Fruit fly (Drosophila melanogaster): ENCODE measurements around the gene CG42450.

CG42450 gene

dm6 chrX:18863748-18864482 lies 50.8 kb downstream of the CG42450 start, which contains the start of the genes CG7326 and Dora (continued):
- TF ChIP-seq CG10979 (tag; optimal IDR thresholded peaks at IDR 0.05) (no peak), CG1529 (GFP tag; optimal IDR thresholded peaks at IDR 0.05) (no peak), B-H1 (GFP tag; IDR thresholded peaks at IDR 0.05) (no peak), Stat92E (GFP tag; optimal IDR thresholded peaks at IDR 0.05) (peak in 1 of 3 experiments; percentile 31), zfh2 (GFP tag; optimal IDR thresholded peaks at IDR 0.05) (no peak), zf30C (GFP tag; optimal IDR thresholded peaks at IDR 0.05) (no peak), CG1024 (GFP tag; IDR thresholded peaks at IDR 0.05) (no peak), CG6765 (GFP tag; optimal IDR thresholded peaks at IDR 0.05) (no peak), Hand (GFP tag; optimal IDR thresholded peaks at IDR 0.05) (no peak), zfh1 (GFP tag; IDR thresholded peaks at IDR 0.05) (no peak), Blimp-1 (GFP tag; optimal IDR thresholded peaks at IDR 0.05) (no peak), fd96Cb (tag; optimal IDR thresholded peaks at IDR 0.05) (no peak), CG32772 (GFP tag; IDR thresholded peaks at IDR 0.05) (no peak), NK7.1 (GFP tag; optimal IDR thresholded peaks at IDR 0.05) (no peak), Rx (GFP tag; IDR thresholded peaks at IDR 0.05) (no peak), CG11085 (GFP tag; IDR thresholded peaks at IDR 0.05) (no peak), ttk (GFP tag; IDR thresholded peaks at IDR 0.05) (no peak), CG9437 (GFP tag; optimal IDR thresholded peaks at IDR 0.05) (no peak), CG4854 (GFP tag; optimal IDR thresholded peaks at IDR 0.05) (no peak), knrl (GFP tag; IDR thresholded peaks at IDR 0.05; ENCODE audit: partially characterized antibody) (peak; percentile 86), Mrtf (GFP tag; IDR thresholded peaks at IDR 0.05) (no peak), CG16863 (GFP tag; optimal IDR thresholded peaks at IDR 0.05) (no peak), dati (GFP tag; IDR thresholded peaks at IDR 0.05) (no peak), eyg (GFP tag; optimal IDR thresholded peaks at IDR 0.05) (no peak), Opbp (GFP tag; IDR thresholded peaks at IDR 0.05; ENCODE audit: partially characterized antibody) (peak; percentile 91), fd102C (GFP tag; optimal IDR thresholded peaks at IDR 0.05) (no peak), dysf (GFP tag; IDR thresholded peaks at IDR 0.05) (no peak), lab (GFP tag; optimal IDR thresholded peaks at IDR 0.05) (no peak), Oli (tag; optimal IDR thresholded peaks at IDR 0.05) (no peak), pum (GFP tag; optimal IDR thresholded peaks at IDR 0.05) (no peak), CG2889 (GFP tag; IDR thresholded peaks at IDR 0.05) (no peak), h (optimal IDR thresholded peaks at IDR 0.05) (no peak), CG7786 (GFP tag; optimal IDR thresholded peaks at IDR 0.05) (no peak), CG13424 (tag; optimal IDR thresholded peaks at IDR 0.05) (no peak), shn (GFP tag; optimal IDR thresholded peaks at IDR 0.05) (no peak), CG17568 (GFP tag; optimal IDR thresholded peaks at IDR 0.05) (no peak), CG8281 (tag; optimal IDR thresholded peaks at IDR 0.05) (peak; percentile 5), CG34224 (GFP tag; IDR thresholded peaks at IDR 0.05; ENCODE audit: partially characterized antibody) (peak; percentile 94), mirr (GFP tag; optimal IDR thresholded peaks at IDR 0.05) (no peak), MBD-R2 (GFP tag; IDR thresholded peaks at IDR 0.05) (peak; percentile 82), Hr3 (GFP tag; optimal IDR thresholded peaks at IDR 0.05) (no peak), az2 (GFP tag; optimal IDR thresholded peaks at IDR 0.05) (no peak), twi (tag; optimal IDR thresholded peaks at IDR 0.05) (no peak), CG10267 (tag; optimal IDR thresholded peaks at IDR 0.05) (peak; percentile 48), Awh (GFP tag; IDR thresholded peaks at IDR 0.05) (no peak), tup (GFP tag; optimal IDR thresholded peaks at IDR 0.05) (no peak), bcd (GFP tag; optimal IDR thresholded peaks at IDR 0.05) (no peak), slou (GFP tag; optimal IDR thresholded peaks at IDR 0.05) (no peak), trh (GFP tag; optimal IDR thresholded peaks at IDR 0.05) (no peak), CG6791 (GFP tag; IDR thresholded peaks at IDR 0.05; ENCODE audit: partially characterized antibody) (peak; percentile 94)
